Fruit fly (Drosophila melanogaster): ENCODE data around the gene Ipp.
A peak's percentile ranks its signal among the peaks of the same experiment; 100 is the strongest.

Ipp gene

dm6 chr3R:13952303-13952702 is 6.3 kb upstream of the Ipp start (continued):
- no peak for TF ChIP-seq CG12219 (GFP tag; optimal IDR thresholded peaks at IDR 0.05)
- peak; percentile 9 for TF ChIP-seq CG16863 (GFP tag; optimal IDR thresholded peaks at IDR 0.05)
- TF ChIP-seq stwl (tag; optimal IDR thresholded peaks at IDR 0.05) = no peak
- TF ChIP-seq bigmax (GFP tag; optimal IDR thresholded peaks at IDR 0.05) = no peak
- no peak for TF ChIP-seq Hr51 (GFP tag; optimal IDR thresholded peaks at IDR 0.05)
- no peak for TF ChIP-seq slp2 (GFP tag; optimal IDR thresholded peaks at IDR 0.05)
- TF ChIP-seq B-H2 (GFP tag; optimal IDR thresholded peaks at IDR 0.05) = no peak
- TF ChIP-seq CG11398 (GFP tag; optimal IDR thresholded peaks at IDR 0.05) = no peak
- no peak for TF ChIP-seq gce (GFP tag; IDR thresholded peaks at IDR 0.05)
- peak; percentile 11 for TF ChIP-seq CG10267 (tag; optimal IDR thresholded peaks at IDR 0.05)
- no peak for TF ChIP-seq CG17385 (GFP tag; optimal IDR thresholded peaks at IDR 0.05)
- TF ChIP-seq CG10543 (GFP tag; optimal IDR thresholded peaks at IDR 0.05) = no peak
- peak; percentile 13 for TF ChIP-seq Asciz (GFP tag; optimal IDR thresholded peaks at IDR 0.05)
- no peak for TF ChIP-seq CG8281 (tag; optimal IDR thresholded peaks at IDR 0.05)
- TF ChIP-seq CG6272 (GFP tag; IDR thresholded peaks at IDR 0.05) = no peak
- TF ChIP-seq CG16813 (GFP tag; IDR thresholded peaks at IDR 0.05; ENCODE audit: partially characterized antibody) = no peak
- no peak for TF ChIP-seq CG11093 (GFP tag; IDR thresholded peaks at IDR 0.05)
- TF ChIP-seq Oli (tag; optimal IDR thresholded peaks at IDR 0.05) = peak; percentile 28
- TF ChIP-seq CG14667 (GFP tag; IDR thresholded peaks at IDR 0.05) = no peak
- TF ChIP-seq CG3281 (GFP tag; optimal IDR thresholded peaks at IDR 0.05) = no peak
- TF ChIP-seq CG7372 (GFP tag; IDR thresholded peaks at IDR 0.05) = no peak
- TF ChIP-seq vvl (GFP tag; IDR thresholded peaks at IDR 0.05) = 0 out of 2 replicates have a peak, but pooled peaks have one; percentile 54
- peak; percentile 43 for TF ChIP-seq CG18262 (tag; optimal IDR thresholded peaks at IDR 0.05)
- TF ChIP-seq Hey (tag; optimal IDR thresholded peaks at IDR 0.05) = no peak
- TF ChIP-seq CG34224 (GFP tag; IDR thresholded peaks at IDR 0.05; ENCODE audit: partially characterized antibody) = no peak
- TF ChIP-seq seq (GFP tag; IDR thresholded peaks at IDR 0.05) = no peak
- peak; percentile 37 for TF ChIP-seq CG8388 (GFP tag; optimal IDR thresholded peaks at IDR 0.05)
- TF ChIP-seq Ptx1 (GFP tag; IDR thresholded peaks at IDR 0.05) = 0 out of 2 replicates have a peak, but pooled peaks have one; percentile 17
- TF ChIP-seq run (tag; optimal IDR thresholded peaks at IDR 0.05) = no peak
- no peak for TF ChIP-seq sc (optimal IDR thresholded peaks at IDR 0.05)
- no peak for TF ChIP-seq sc (GFP tag; optimal IDR thresholded peaks at IDR 0.05)
- no peak for TF ChIP-seq Nf-YC (tag; optimal IDR thresholded peaks at IDR 0.05)
- 0 out of 3 replicates have a peak, but pooled peaks have one; percentile 17 for TF ChIP-seq CG7357 (GFP tag; IDR thresholded peaks at IDR 0.05)
- TF ChIP-seq CG15601 (tag; optimal IDR thresholded peaks at IDR 0.05) = peak; percentile 3
- TF ChIP-seq lbe (GFP tag; optimal IDR thresholded peaks at IDR 0.05) = no peak
- no peak for TF ChIP-seq CG2678 (tag; optimal IDR thresholded peaks at IDR 0.05)
- no peak for TF ChIP-seq CG33213 (GFP tag; optimal IDR thresholded peaks at IDR 0.05)
- TF ChIP-seq CG7963 (GFP tag; IDR thresholded peaks at IDR 0.05; ENCODE audit: partially characterized antibody) = no peak
- TF ChIP-seq vfl (GFP tag; optimal IDR thresholded peaks at IDR 0.05) = no peak
- TF ChIP-seq Hr3 (GFP tag; optimal IDR thresholded peaks at IDR 0.05) = no peak
- TF ChIP-seq chn (GFP tag; optimal IDR thresholded peaks at IDR 0.05) = peak; percentile 34
- no peak for TF ChIP-seq BtbVII (GFP tag; optimal IDR thresholded peaks at IDR 0.05)
- no peak for TF ChIP-seq CG30431 (GFP tag; optimal IDR thresholded peaks at IDR 0.05)
- TF ChIP-seq CrebB (tag; optimal IDR thresholded peaks at IDR 0.05) = no peak
- TF ChIP-seq dmrt99B (tag; optimal IDR thresholded peaks at IDR 0.05) = peak; percentile 10
- TF ChIP-seq CG4404 (GFP tag; IDR thresholded peaks at IDR 0.05) = no peak
- no peak for TF ChIP-seq CG4282 (GFP tag; optimal IDR thresholded peaks at IDR 0.05)
- no peak for TF ChIP-seq CG13894 (tag; optimal IDR thresholded peaks at IDR 0.05)
- TF ChIP-seq slbo (GFP tag; IDR thresholded peaks at IDR 0.05) = no peak
- TF ChIP-seq wek (GFP tag; optimal IDR thresholded peaks at IDR 0.05) = no peak
- TF ChIP-seq D19A (tag; optimal IDR thresholded peaks at IDR 0.05) = peak; percentile 21
